Worm (Caenorhabditis elegans): ENCODE results near the gene fbxb-59.

fbxb-59 gene

ce11 chrV:20163105-20163449 lies 42.9 kb downstream of the fbxb-59 start (continued):
- TF ChIP-seq hif-1 (tag; optimal IDR thresholded peaks at IDR 0.05) (no peak), lin-38 (GFP tag; IDR thresholded peaks at IDR 0.05) (peak; percentile 8), F44E2.7 (GFP tag; IDR thresholded peaks at IDR 0.05) (no peak; the same call in 1 of the 2 replicates), mxl-3 (GFP tag; optimal IDR thresholded peaks at IDR 0.05) (no peak), nhr-77 (tag; optimal IDR thresholded peaks at IDR 0.05) (no peak), nhr-76 (tag; optimal IDR thresholded peaks at IDR 0.05) (no peak), daf-8 (GFP tag; IDR thresholded peaks at IDR 0.05) (no peak), dve-1 (tag; optimal IDR thresholded peaks at IDR 0.05; ENCODE audit: insufficient read depth) (peak; percentile 31), daf-16 (GFP tag; optimal IDR thresholded peaks at IDR 0.05) (no peak), daf-16 (tag; optimal IDR thresholded peaks at IDR 0.05) (peak; percentile 51), ctbp-1 (GFP tag; IDR thresholded peaks at IDR 0.05) (0 out of 2 replicates have a peak, but pooled peaks have one; percentile 10), Y5F2A.4 (GFP tag; optimal IDR thresholded peaks at IDR 0.05) (no peak), aha-1 (tag) (peak; percentile 38), php-3 (GFP tag; IDR thresholded peaks at IDR 0.05) (0 out of 2 replicates have a peak, but pooled peaks have one; percentile 28), tra-1 (GFP tag; IDR thresholded peaks at IDR 0.05) (peak; percentile 22; the same call in 1 of the 2 replicates), saeg-2 (GFP tag; IDR thresholded peaks at IDR 0.05) (peak; percentile 56; the same call in 1 of the 2 replicates), mes-2 (tag; optimal IDR thresholded peaks at IDR 0.05; ENCODE audit: poor library complexity, severe bottlenecking) (peak; percentile 18), daf-19 (GFP tag; conservative IDR thresholded peaks at IDR 0.05) (no peak), ztf-11 (tag; optimal IDR thresholded peaks at IDR 0.05) (no peak), ceh-62 (tag; optimal IDR thresholded peaks at IDR 0.05) (no peak), nhr-10 (tag; optimal IDR thresholded peaks at IDR 0.05) (peak; percentile 7), ama-1 (optimal IDR thresholded peaks at IDR 0.05) (peak; percentile 65), unc-39 (tag; optimal IDR thresholded peaks at IDR 0.05) (no peak), hlh-30 (tag; optimal IDR thresholded peaks at IDR 0.05; ENCODE audit: insufficient read depth) (no peak), unc-62 (GFP tag; optimal IDR thresholded peaks at IDR 0.05 in 1 of 2) (no peak), unc-62 (tag; optimal IDR thresholded peaks at IDR 0.05) (no peak)

- peak; percentile 28 for TF ChIP-seq aha-1 (tag)
- TF ChIP-seq hlh-11 (tag; optimal IDR thresholded peaks at IDR 0.05) = peak; percentile 6
- TF ChIP-seq lin-13 (GFP tag; optimal IDR thresholded peaks at IDR 0.05) = peak; percentile 12
- peak; percentile 82 for TF ChIP-seq dve-1 (tag; optimal IDR thresholded peaks at IDR 0.05; ENCODE audit: insufficient read depth)
- 0 out of 2 replicates have a peak, but pooled peaks have one; percentile 8 for TF ChIP-seq nhr-41 (GFP tag; IDR thresholded peaks at IDR 0.05)
- 0 out of 2 replicates have a peak, but pooled peaks have one; percentile 4 for TF ChIP-seq Y105C5A.15 (GFP tag; IDR thresholded peaks at IDR 0.05)
- TF ChIP-seq ZK337.2 (GFP tag; IDR thresholded peaks at IDR 0.05) = no peak
- peak; percentile 30 for TF ChIP-seq zip-2 (tag; optimal IDR thresholded peaks at IDR 0.05)
- TF ChIP-seq Y75B8A.6 (GFP tag; IDR thresholded peaks at IDR 0.05) = 0 out of 2 replicates have a peak, but pooled peaks have one; percentile 57
- no peak for TF ChIP-seq ceh-28 (tag; optimal IDR thresholded peaks at IDR 0.05)
- peak; percentile 60; the same call in 1 of the 2 replicates for TF ChIP-seq pha-4 (GFP tag; IDR thresholded peaks at IDR 0.05)
- no peak for TF ChIP-seq pha-4 (tag; optimal IDR thresholded peaks at IDR 0.05)
- TF ChIP-seq nhr-25 (tag; optimal IDR thresholded peaks at IDR 0.05; ENCODE audit: borderline replicate concordance, insufficient read depth) = no peak
- TF ChIP-seq T20F7.1 (GFP tag; optimal IDR thresholded peaks at IDR 0.05) = peak; percentile 61
- peak in 1 of 2 experiments; percentile 16 for TF ChIP-seq daf-16 (GFP tag; optimal IDR thresholded peaks at IDR 0.05)
- TF ChIP-seq daf-16 (tag; optimal IDR thresholded peaks at IDR 0.05) = peak; percentile 74
- TF ChIP-seq lin-38 (GFP tag; IDR thresholded peaks at IDR 0.05) = peak; percentile 56
- TF ChIP-seq fkh-10 (GFP tag; optimal IDR thresholded peaks at IDR 0.05) = no peak
- TF ChIP-seq T26A8.4 (GFP tag; IDR thresholded peaks at IDR 0.05) = peak; percentile 88
- TF ChIP-seq set-16 (GFP tag; IDR thresholded peaks at IDR 0.05) = no peak
- 0 out of 2 replicates have a peak, but pooled peaks have one; percentile 5 for TF ChIP-seq mdt-29 (GFP tag; IDR thresholded peaks at IDR 0.05)
- 0 out of 2 replicates have a peak, but pooled peaks have one; percentile 2 for TF ChIP-seq F44E2.7 (GFP tag; IDR thresholded peaks at IDR 0.05)
- peak; percentile 18; the same call in 1 of the 2 replicates for TF ChIP-seq ctbp-1 (GFP tag; IDR thresholded peaks at IDR 0.05)
- TF ChIP-seq nhr-102 (tag; optimal IDR thresholded peaks at IDR 0.05) = peak; percentile 23
- TF ChIP-seq lsy-2 (tag; optimal IDR thresholded peaks at IDR 0.05) = peak in 1 of 2 experiments; percentile 50
- TF ChIP-seq madf-5 (GFP tag; IDR thresholded peaks at IDR 0.05) = peak in 1 of 2 experiments; percentile 49; a peak in 1 of 4 replicates
- TF ChIP-seq arid-1 (GFP tag; conservative IDR thresholded peaks at IDR 0.05) = peak; percentile 30; the same call in 1 of the 2 replicates
- peak; percentile 56 for TF ChIP-seq mes-2 (tag; optimal IDR thresholded peaks at IDR 0.05; ENCODE audit: poor library complexity, severe bottlenecking)
- peak; percentile 90 for TF ChIP-seq zfp-3 (GFP tag; conservative IDR thresholded peaks at IDR 0.05)
Measured at ce11 chrV:20162290-20163104, 43.5 kb downstream of the fbxb-59 start.

All from whole organism, L4 larva.